Fruit fly (Drosophila melanogaster): ENCODE results near the gene Sos.
A peak's percentile ranks its signal among the peaks of the same experiment; 100 is the strongest.

Gene Sos

dm6 chr2L:13783264-13784154, 30.1 kb upstream of the Sos start, which contains the start of gene Eato (continued):
- TF ChIP-seq CG9932 (GFP tag; IDR thresholded peaks at IDR 0.05): peak; percentile 57; the same call in 1 of the 2 replicates
- TF ChIP-seq CG7372 (GFP tag; IDR thresholded peaks at IDR 0.05): no peak
- peak; percentile 19; the same call in 1 of the 2 replicates for TF ChIP-seq CG1024 (GFP tag; IDR thresholded peaks at IDR 0.05)
- no peak for TF ChIP-seq ERR (GFP tag; optimal IDR thresholded peaks at IDR 0.05)
- TF ChIP-seq sens (GFP tag): peak; percentile 64
- TF ChIP-seq CG12391 (tag; optimal IDR thresholded peaks at IDR 0.05): peak; percentile 17
- TF ChIP-seq Fer3 (tag; optimal IDR thresholded peaks at IDR 0.05): no peak
- TF ChIP-seq gcm2 (GFP tag; optimal IDR thresholded peaks at IDR 0.05): no peak
- TF ChIP-seq Mrtf (GFP tag; IDR thresholded peaks at IDR 0.05): no peak
- TF ChIP-seq CG9727 (GFP tag; optimal IDR thresholded peaks at IDR 0.05): peak; percentile 37
- peak; percentile 93 for TF ChIP-seq CG3995 (GFP tag; optimal IDR thresholded peaks at IDR 0.05)
- peak; percentile 71 for TF ChIP-seq MBD-R2 (GFP tag; IDR thresholded peaks at IDR 0.05)
- 0 out of 2 replicates have a peak, but pooled peaks have one; percentile 8 for TF ChIP-seq Rx (GFP tag; IDR thresholded peaks at IDR 0.05)
- TF ChIP-seq CG13424 (tag; optimal IDR thresholded peaks at IDR 0.05): peak; percentile 16
- TF ChIP-seq CG11456 (GFP tag; IDR thresholded peaks at IDR 0.05): peak; percentile 5; the same call in 1 of the 3 replicates
- peak; percentile 1 for TF ChIP-seq trem (tag; optimal IDR thresholded peaks at IDR 0.05)
- TF ChIP-seq CG34422 (GFP tag; IDR thresholded peaks at IDR 0.05): 0 out of 3 replicates have a peak, but pooled peaks have one; percentile 26
- peak; percentile 7 for TF ChIP-seq ind (GFP tag; optimal IDR thresholded peaks at IDR 0.05)
- 0 out of 2 replicates have a peak, but pooled peaks have one; percentile 6 for TF ChIP-seq E2f2 (GFP tag; IDR thresholded peaks at IDR 0.05)
- TF ChIP-seq CG7963 (GFP tag; IDR thresholded peaks at IDR 0.05; ENCODE audit: partially characterized antibody): peak; percentile 47; the same call in 1 of the 3 replicates
- peak; percentile 62 for TF ChIP-seq CG15514 (GFP tag; optimal IDR thresholded peaks at IDR 0.05)
- TF ChIP-seq CG32532 (GFP tag; IDR thresholded peaks at IDR 0.05): peak; percentile 36; the same call in 1 of the 2 replicates
- TF ChIP-seq Sry-β (GFP tag; optimal IDR thresholded peaks at IDR 0.05): peak; percentile 81
- TF ChIP-seq grau (tag; optimal IDR thresholded peaks at IDR 0.05): peak; percentile 8
- 0 out of 3 replicates have a peak, but pooled peaks have one; percentile 55 for TF ChIP-seq CG17361 (GFP tag; IDR thresholded peaks at IDR 0.05)
- TF ChIP-seq CG9437 (GFP tag; optimal IDR thresholded peaks at IDR 0.05): peak; percentile 17
- peak; percentile 20 for TF ChIP-seq pzg (GFP tag; optimal IDR thresholded peaks at IDR 0.05)
- TF ChIP-seq sna (GFP tag; IDR thresholded peaks at IDR 0.05; ENCODE audit: partially characterized antibody): 0 out of 2 replicates have a peak, but pooled peaks have one; percentile 35
- TF ChIP-seq CG2116 (GFP tag; optimal IDR thresholded peaks at IDR 0.05): peak; percentile 34
- TF ChIP-seq hb (GFP tag; IDR thresholded peaks at IDR 0.05; ENCODE audit: partially characterized antibody): peak; percentile 52; the same call in 1 of the 3 replicates
- no peak for TF ChIP-seq btn (GFP tag; optimal IDR thresholded peaks at IDR 0.05)
- TF ChIP-seq lab (GFP tag; optimal IDR thresholded peaks at IDR 0.05): no peak
- peak; percentile 46; the same call in 1 of the 3 replicates for TF ChIP-seq HLH4C (GFP tag; IDR thresholded peaks at IDR 0.05; ENCODE audit: partially characterized antibody)
- peak; percentile 67 for TF ChIP-seq ssp (GFP tag; IDR thresholded peaks at IDR 0.05)
- TF ChIP-seq CG9215 (GFP tag; IDR thresholded peaks at IDR 0.05): peak; percentile 21; the same call in 1 of the 2 replicates
- TF ChIP-seq row (GFP tag; IDR thresholded peaks at IDR 0.05): peak; percentile 73
- TF ChIP-seq Sry-δ (GFP tag; optimal IDR thresholded peaks at IDR 0.05): peak; percentile 47
- peak; percentile 38; the same call in 1 of the 2 replicates for TF ChIP-seq hbn (GFP tag; IDR thresholded peaks at IDR 0.05; ENCODE audit: partially characterized antibody)
- TF ChIP-seq al (GFP tag; IDR thresholded peaks at IDR 0.05): 0 out of 2 replicates have a peak, but pooled peaks have one; percentile 31
- peak; percentile 45 for TF ChIP-seq vvl (GFP tag; IDR thresholded peaks at IDR 0.05)
- TF ChIP-seq CoRest (tag; optimal IDR thresholded peaks at IDR 0.05): peak; percentile 5
- TF ChIP-seq mam (GFP tag; optimal IDR thresholded peaks at IDR 0.05): peak; percentile 22
- peak; percentile 8 for TF ChIP-seq CG33557 (GFP tag; optimal IDR thresholded peaks at IDR 0.05)
- TF ChIP-seq bbx (GFP tag; IDR thresholded peaks at IDR 0.05; ENCODE audit: partially characterized antibody): peak; percentile 60
- peak; percentile 77 for TF ChIP-seq Dref (GFP tag; IDR thresholded peaks at IDR 0.05)
- no peak for TF ChIP-seq ranshi (GFP tag; IDR thresholded peaks at IDR 0.05)
- peak; percentile 55 for TF ChIP-seq slbo (GFP tag; IDR thresholded peaks at IDR 0.05)
